Worm (Caenorhabditis elegans) whole organism, early embryonic: ENCODE data around the gene C06B8.3.

Experiments
- F13C5.2 ChIP-seq: sonication (generic microtip); optimal IDR thresholded peaks from 2 replicates; lab custom pipeline; 2017; ENCODE audit warnings: mild to moderate bottlenecking, missing genetic modification characterization, inconsistent platforms, missing compliant biosample characterization
- aly-1 ChIP-seq: sonication (generic microtip); optimal IDR thresholded peaks from 2 replicates; lab custom pipeline; 2016; ENCODE audit warnings: missing genetic modification characterization, missing compliant biosample characterization
- ama-1 ChIP-seq: fragments of 150-350 bp; optimal IDR thresholded peaks from 2 replicates; lab custom pipeline; 2014
- ceh-13 ChIP-seq: fragments of 200-800 bp; sonication (Bioruptor generic); optimal IDR thresholded peaks from 2 replicates; lab custom pipeline; 2018; ENCODE audit warnings: mild to moderate bottlenecking, missing genetic modification characterization, missing compliant biosample characterization
- flt-1 ChIP-seq: fragments of 200-800 bp; sonication (Bioruptor generic); IDR thresholded peaks from 2 replicates; pipeline ENCODE4 v1.3.6; 2022; ENCODE audit warnings: missing genetic modification characterization, missing compliant biosample characterization
- hmbx-1 ChIP-seq: sonication (generic microtip); optimal IDR thresholded peaks from 2 replicates; lab custom pipeline; 2016; ENCODE audit warnings: mild to moderate bottlenecking, missing genetic modification characterization, missing compliant biosample characterization
- hmg-4 ChIP-seq: fragments of 200-800 bp; sonication (Bioruptor generic); optimal IDR thresholded peaks from 2 replicates; lab custom pipeline; 2018; ENCODE audit warnings: mild to moderate bottlenecking, missing genetic modification characterization, missing compliant biosample characterization
- pes-1 ChIP-seq: fragments of 200-800 bp; sonication (Bioruptor generic); IDR thresholded peaks from 2 replicates; pipeline ENCODE4 v1.3.6; 2022; ENCODE audit warnings: missing genetic modification reagents, missing genetic modification characterization, missing compliant biosample characterization
- sea-1 ChIP-seq: fragments of 200-800 bp; sonication (Bioruptor generic); conservative IDR thresholded peaks from 2 replicates; pipeline ENCODE4 v1.3.6; 2022; ENCODE audit warnings: missing genetic modification characterization, missing compliant biosample characterization
- tbx-11 ChIP-seq: fragments of 200-800 bp; sonication (Bioruptor generic); IDR thresholded peaks from 2 replicates; pipeline ENCODE4 v1.3.6; 2022; ENCODE audit warnings: missing genetic modification characterization, missing compliant biosample characterization
- tbx-37 ChIP-seq: fragments of 200-800 bp; sonication (Bioruptor generic); conservative IDR thresholded peaks from 2 replicates; pipeline ENCODE4 v1.3.6; 2022; ENCODE audit warnings: missing genetic modification reagents, missing genetic modification characterization, missing compliant biosample characterization
- tra-4 ChIP-seq: sonication (generic microtip); optimal IDR thresholded peaks from 2 replicates; lab custom pipeline; 2017; ENCODE audit warnings: missing genetic modification characterization, missing compliant biosample characterization

DNA sequence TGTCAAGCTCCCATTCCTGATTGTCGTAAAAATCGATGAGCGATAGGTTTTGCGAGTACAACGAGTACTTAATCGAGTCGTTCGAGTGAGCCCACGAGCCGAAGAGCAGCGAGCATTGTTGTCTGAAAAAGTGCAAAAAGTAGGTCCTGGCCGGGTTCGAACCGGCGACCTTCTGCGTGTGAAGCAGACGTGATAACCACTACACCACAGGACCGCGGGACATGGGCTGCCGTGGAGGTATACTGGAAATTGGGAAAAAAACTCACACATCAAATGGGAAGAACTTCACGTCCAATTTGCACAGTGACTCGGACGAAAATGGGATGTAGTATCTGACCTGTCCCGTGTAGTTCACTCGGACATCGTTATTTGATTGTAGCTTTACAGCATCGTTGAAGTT is 30.9 kb upstream of the C06B8.3 start:
- TF ChIP-seq ama-1 (lab: Kevin White, UChicago), result no peak
- no peak for TF ChIP-seq tbx-11
- TF ChIP-seq tra-4, result no peak
- TF ChIP-seq pes-1 (GFP tag; lab: Robert Waterston, UW), result no peak
- TF ChIP-seq flt-1, result no peak
- TF ChIP-seq hmbx-1 (tag; lab: Kevin White, UChicago), result no peak
- TF ChIP-seq aly-1, result no peak
- no peak for TF ChIP-seq F13C5.2 (tag; lab: Kevin White, UChicago)
- TF ChIP-seq sea-1, result no peak
- TF ChIP-seq ceh-13 (GFP tag; lab: Kevin White, UChicago), result no peak
- TF ChIP-seq hmg-4, result no peak
- TF ChIP-seq tbx-37 (GFP tag; lab: Robert Waterston, UW), result no peak
